Worm (Caenorhabditis elegans): ENCODE data around the gene bir-2.

ce11 chrV:13571714-13572258 is 3.1 kb downstream of the bir-2 start, which contains the start of gene C50B8.4:
- TF ChIP-seq ztf-11 (tag; optimal IDR thresholded peaks at IDR 0.05) = no peak
- TF ChIP-seq lin-39 (tag; optimal IDR thresholded peaks at IDR 0.05) = no peak
- no peak for TF ChIP-seq unc-39 (tag; optimal IDR thresholded peaks at IDR 0.05)
- TF ChIP-seq snpc-4 (tag; optimal IDR thresholded peaks at IDR 0.05) = peak; percentile 24
- TF ChIP-seq nhr-77 (tag; optimal IDR thresholded peaks at IDR 0.05) = no peak
- TF ChIP-seq ama-1 (optimal IDR thresholded peaks at IDR 0.05) = no peak
- TF ChIP-seq daf-12 (tag; optimal IDR thresholded peaks at IDR 0.05) = no peak
- no peak for TF ChIP-seq egl-27 (tag; optimal IDR thresholded peaks at IDR 0.05)
- no peak for TF ChIP-seq ceh-82 (tag; optimal IDR thresholded peaks at IDR 0.05)
- TF ChIP-seq fkh-10 (GFP tag; optimal IDR thresholded peaks at IDR 0.05) = no peak
- TF ChIP-seq R02D3.7 (tag; optimal IDR thresholded peaks at IDR 0.05) = no peak
- TF ChIP-seq sea-2 (GFP tag; optimal IDR thresholded peaks at IDR 0.05) = no peak
- no peak for TF ChIP-seq nhr-237 (tag; optimal IDR thresholded peaks at IDR 0.05)
- TF ChIP-seq skn-1 (tag; optimal IDR thresholded peaks at IDR 0.05) = no peak

Data from whole organism, L3 larva.